Worm (Caenorhabditis elegans) whole organism, late embryonic: ENCODE measurements around the gene F40F8.12.

Experiments used
- C38D4.7 ChIP-seq: fragments of 200-800 bp; sonication (Bioruptor generic); optimal IDR thresholded peaks from 2 replicates; lab custom pipeline; 2018; ENCODE audit warnings: mild to moderate bottlenecking, missing genetic modification characterization, moderate library complexity, missing compliant biosample characterization
- T23F11.4 ChIP-seq: fragments of 200-800 bp; sonication (Bioruptor generic); optimal IDR thresholded peaks from 2 replicates; lab custom pipeline; 2018; ENCODE audit warnings: mild to moderate bottlenecking, missing genetic modification characterization, missing compliant biosample characterization
- Y22D7AL.16 ChIP-seq: sonication (generic microtip); optimal IDR thresholded peaks from 2 replicates; lab custom pipeline; 2016; ENCODE audit warnings: missing genetic modification characterization, missing compliant biosample characterization
- ahr-1 ChIP-seq: sonication (generic microtip); optimal IDR thresholded peaks from 2 replicates; lab custom pipeline; 2016; ENCODE audit warnings: missing genetic modification characterization, missing compliant biosample characterization
- ceh-14 ChIP-seq: sonication (generic microtip); optimal IDR thresholded peaks from 2 replicates; lab custom pipeline; 2016; ENCODE audit warnings: missing genotype, missing genetic modification characterization, missing compliant biosample characterization
- ceh-18 ChIP-seq: sonication (generic microtip); optimal IDR thresholded peaks from 2 replicates; lab custom pipeline; 2016; ENCODE audit warnings: missing genetic modification characterization, missing compliant biosample characterization
- ceh-19 ChIP-seq: fragments of 200-800 bp; sonication (Bioruptor generic); optimal IDR thresholded peaks from 2 replicates; lab custom pipeline; 2018; ENCODE audit warnings: mild to moderate bottlenecking, missing genetic modification characterization, missing compliant biosample characterization
- ceh-2 ChIP-seq: sonication (generic microtip); optimal IDR thresholded peaks from 2 replicates; lab custom pipeline; 2016; ENCODE audit warnings: missing genotype, missing genetic modification characterization, missing compliant biosample characterization
- ceh-22 ChIP-seq: sonication (generic microtip); optimal IDR thresholded peaks from 2 replicates; lab custom pipeline; 2017; ENCODE audit warnings: missing biosample characterization, missing genetic modification characterization
- ceh-24 ChIP-seq: sonication (generic microtip); optimal IDR thresholded peaks from 2 replicates; lab custom pipeline; 2016; ENCODE audit warnings: mild to moderate bottlenecking, missing genetic modification characterization, missing compliant biosample characterization
- ceh-30 ChIP-seq: fragments of 150-350 bp; optimal IDR thresholded peaks from 2 replicates; lab custom pipeline; 2014; ENCODE audit warnings: missing biosample characterization, missing genetic modification characterization
- ceh-31 ChIP-seq: sonication (generic microtip); optimal IDR thresholded peaks from 2 replicates; lab custom pipeline; 2016; ENCODE audit warnings: missing genetic modification characterization, missing compliant biosample characterization
- ceh-45 ChIP-seq: fragments of 200-800 bp; sonication (Bioruptor generic); IDR thresholded peaks from 2 replicates; pipeline ENCODE4 v1.3.6; 2022; ENCODE audit warnings: missing genetic modification reagents, missing genetic modification characterization, missing compliant biosample characterization
- ceh-6 ChIP-seq: fragments of 200-800 bp; sonication (Bioruptor generic); optimal IDR thresholded peaks from 2 replicates; lab custom pipeline; 2018; ENCODE audit warnings: mild to moderate bottlenecking, missing genetic modification characterization, missing compliant biosample characterization
- ceh-9 ChIP-seq: sonication (generic microtip); optimal IDR thresholded peaks from 2 replicates; lab custom pipeline; 2016; ENCODE audit warnings: mild to moderate bottlenecking, missing genetic modification characterization, inconsistent platforms, missing compliant biosample characterization
- che-1 ChIP-seq: sonication (generic microtip); optimal IDR thresholded peaks from 2 replicates; lab custom pipeline; 2016; ENCODE audit warnings: mild to moderate bottlenecking, missing genetic modification characterization, missing compliant biosample characterization
- dmd-4 ChIP-seq: sonication (generic microtip); optimal IDR thresholded peaks from 2 replicates; lab custom pipeline; 2016; ENCODE audit warnings: borderline replicate concordance, missing genetic modification characterization, missing compliant biosample characterization
- dve-1 ChIP-seq: sonication (generic microtip); optimal IDR thresholded peaks from 2 replicates; lab custom pipeline; 2017; ENCODE audit warnings: antibody characterized with exemption, mild to moderate bottlenecking, missing genetic modification characterization, missing compliant biosample characterization
- elt-4 ChIP-seq: sonication (generic microtip); optimal IDR thresholded peaks from 2 replicates; lab custom pipeline; 2016; ENCODE audit warnings: missing genetic modification characterization, missing compliant biosample characterization
- eyg-1 ChIP-seq: sonication (generic microtip); optimal IDR thresholded peaks from 2 replicates; lab custom pipeline; 2016; ENCODE audit warnings: missing genotype, missing genetic modification characterization, missing compliant biosample characterization
- fax-1 ChIP-seq: sonication (generic microtip); optimal IDR thresholded peaks from 2 replicates; lab custom pipeline; 2016; ENCODE audit warnings: missing genotype, missing genetic modification characterization, missing compliant biosample characterization
- fkh-6 ChIP-seq: sonication (generic microtip); optimal IDR thresholded peaks from 2 replicates; lab custom pipeline; 2016; ENCODE audit warnings: missing genetic modification characterization, missing compliant biosample characterization
- gmeb-2 ChIP-seq: sonication (generic microtip); optimal IDR thresholded peaks from 2 replicates; lab custom pipeline; 2016; ENCODE audit warnings: missing genetic modification characterization, inconsistent platforms, missing compliant biosample characterization
- hlh-13 ChIP-seq: fragments of 200-800 bp; sonication (Bioruptor generic); optimal IDR thresholded peaks from 2 replicates; lab custom pipeline; 2018; ENCODE audit warnings: mild to moderate bottlenecking, missing genetic modification characterization, missing compliant biosample characterization
- hlh-6 ChIP-seq: sonication (generic microtip); optimal IDR thresholded peaks from 2 replicates; lab custom pipeline; 2016; ENCODE audit warnings: missing genotype, missing genetic modification characterization, missing compliant biosample characterization
- hlh-8 ChIP-seq: sonication (generic microtip); optimal IDR thresholded peaks from 2 replicates; lab custom pipeline; 2016; ENCODE audit warnings: missing genotype, missing genetic modification characterization, missing compliant biosample characterization
- lin-11 ChIP-seq: fragments of 200-800 bp; sonication (Bioruptor generic); optimal IDR thresholded peaks from 2 replicates; lab custom pipeline; 2018; ENCODE audit warnings: mild to moderate bottlenecking, missing genetic modification characterization, missing compliant biosample characterization
- madf-2 ChIP-seq: sonication (generic microtip); optimal IDR thresholded peaks from 2 replicates; lab custom pipeline; 2017; ENCODE audit warnings: missing genetic modification characterization, missing compliant biosample characterization
- mec-3 ChIP-seq: sonication (generic microtip); optimal IDR thresholded peaks from 2 replicates; lab custom pipeline; 2016; ENCODE audit warnings: borderline replicate concordance, missing genetic modification characterization, missing compliant biosample characterization
- nhr-11 ChIP-seq: fragments of 150-350 bp; optimal IDR thresholded peaks from 2 replicates; lab custom pipeline; 2014; ENCODE audit warnings: missing biosample characterization, missing genetic modification characterization
- nhr-232 ChIP-seq: sonication (generic microtip); optimal IDR thresholded peaks from 2 replicates; lab custom pipeline; 2016; ENCODE audit warnings: missing genetic modification characterization, missing compliant biosample characterization
- npax-4 ChIP-seq: sonication (generic microtip); optimal IDR thresholded peaks from 2 replicates; lab custom pipeline; 2016; ENCODE audit warnings: missing genetic modification characterization, missing compliant biosample characterization
- odd-2 ChIP-seq: sonication (generic microtip); optimal IDR thresholded peaks from 2 replicates; lab custom pipeline; 2017; ENCODE audit warnings: antibody characterized with exemption, mild to moderate bottlenecking, missing genetic modification characterization, missing compliant biosample characterization
- pax-1 ChIP-seq: fragments of 150-350 bp; optimal IDR thresholded peaks from 2 replicates; lab custom pipeline; 2014; ENCODE audit warnings: missing biosample characterization, missing genetic modification characterization
- pha-2 ChIP-seq: sonication (generic microtip); optimal IDR thresholded peaks from 2 replicates; lab custom pipeline; 2017; ENCODE audit warnings: mild to moderate bottlenecking, missing genetic modification characterization, missing compliant biosample characterization
- pha-4 ChIP-seq: fragments of 150-350 bp; optimal IDR thresholded peaks from 2 replicates; lab custom pipeline; 2018; ENCODE audit warnings: missing biosample characterization, missing genetic modification reagents, missing genetic modification characterization
- pqm-1 ChIP-seq: sonication (generic microtip); optimal IDR thresholded peaks from 2 replicates; lab custom pipeline; 2016; ENCODE audit warnings: missing genetic modification characterization, missing compliant biosample characterization
- pros-1 ChIP-seq: fragments of 150-350 bp; optimal IDR thresholded peaks from 2 replicates; lab custom pipeline; 2014; ENCODE audit warnings: missing biosample characterization, missing genetic modification reagents, missing genetic modification characterization
- ref-2 ChIP-seq: sonication (generic microtip); optimal IDR thresholded peaks from 2 replicates; lab custom pipeline; 2016; ENCODE audit warnings: missing genetic modification characterization, missing compliant biosample characterization
- rnt-1 ChIP-seq: sonication (generic microtip); optimal IDR thresholded peaks from 2 replicates; lab custom pipeline; 2016; ENCODE audit warnings: missing genetic modification characterization, missing compliant biosample characterization
- sox-2 ChIP-seq: fragments of 200-800 bp; sonication (Bioruptor generic); IDR thresholded peaks from 2 replicates; pipeline ENCODE4 v1.3.6; 2022; ENCODE audit warnings: missing genetic modification reagents, missing genetic modification characterization, missing compliant biosample characterization
- syd-9 ChIP-seq: sonication (generic microtip); optimal IDR thresholded peaks from 2 replicates; lab custom pipeline; 2016; ENCODE audit warnings: mild to moderate bottlenecking, missing genetic modification characterization, moderate library complexity, missing compliant biosample characterization
- tbx-2 ChIP-seq: sonication (generic microtip); optimal IDR thresholded peaks from 2 replicates; lab custom pipeline; 2016; ENCODE audit warnings: missing genetic modification characterization, missing compliant biosample characterization
- tbx-7 ChIP-seq: sonication (generic microtip); optimal IDR thresholded peaks from 2 replicates; lab custom pipeline; 2016; ENCODE audit warnings: missing genotype, missing genetic modification characterization, missing compliant biosample characterization
- ttx-3 ChIP-seq: sonication (generic microtip); optimal IDR thresholded peaks from 2 replicates; lab custom pipeline; 2016; ENCODE audit warnings: missing genetic modification reagents, missing genetic modification characterization, missing compliant biosample characterization
- unc-3 ChIP-seq, 2 experiments: fragments of 200-800 bp in 1 of 2; sonication (Bioruptor generic) in 1 of 2; sonication (generic microtip) in 1 of 2; conservative IDR thresholded peaks in 1 of 2; optimal IDR thresholded peaks in 1 of 2; 2 replicates each; pipeline versions ENCODE4 v1.3.6 to Lab custom; 2016 to 2022; ENCODE audit warnings: missing compliant biosample characterization in 2 of 2, missing genetic modification characterization in 2 of 2, missing genetic modification reagents in 1 of 2
- unc-42 ChIP-seq: sonication (generic microtip); optimal IDR thresholded peaks from 2 replicates; lab custom pipeline; 2016; ENCODE audit warnings: missing genotype, missing genetic modification characterization, missing compliant biosample characterization
- unc-55 ChIP-seq: sonication (generic microtip); optimal IDR thresholded peaks from 2 replicates; lab custom pipeline; 2017; ENCODE audit warnings: missing biosample characterization, missing genetic modification reagents, missing genetic modification characterization
- unc-86 ChIP-seq: sonication (generic microtip); optimal IDR thresholded peaks from 2 replicates; lab custom pipeline; 2016; ENCODE audit warnings: missing genetic modification characterization, missing compliant biosample characterization
- ztf-16 ChIP-seq: sonication (generic microtip); optimal IDR thresholded peaks from 2 replicates; lab custom pipeline; 2017; ENCODE audit warnings: missing genetic modification characterization, missing compliant biosample characterization

The F40F8.12 gene

DNA sequence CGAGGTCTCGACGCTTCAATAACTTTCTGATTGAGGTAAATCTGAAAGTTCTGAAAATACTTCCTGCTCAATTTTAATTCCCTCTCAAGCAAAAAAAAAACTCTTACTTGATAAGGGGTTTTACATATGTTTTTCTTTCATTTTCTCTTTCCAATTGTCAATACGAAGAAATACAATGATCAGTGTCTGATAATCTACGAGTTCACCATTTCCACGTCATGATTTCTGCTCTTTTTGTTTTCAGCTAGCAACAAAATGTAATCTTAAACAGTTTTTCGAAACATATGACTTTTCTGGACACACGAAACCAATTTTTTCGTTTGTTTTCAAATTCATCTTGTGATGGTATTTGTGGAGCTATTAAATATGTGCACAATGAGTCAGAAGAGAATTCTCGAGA is 26.5 kb downstream of the F40F8.12 start:
- no peak for TF ChIP-seq madf-2 (tag; lab: Kevin White, UChicago)
- no peak for TF ChIP-seq eyg-1 (tag; lab: Kevin White, UChicago)
- TF ChIP-seq fax-1 (tag; lab: Kevin White, UChicago) = no peak
- TF ChIP-seq pros-1 (tag; lab: Kevin White, UChicago) = no peak
- no peak for TF ChIP-seq pax-1 (tag; lab: Kevin White, UChicago)
- TF ChIP-seq ztf-16 (tag; lab: Kevin White, UChicago) = no peak
- no peak for TF ChIP-seq tbx-2 (tag; lab: Kevin White, UChicago)
- no peak for TF ChIP-seq ceh-9
- no peak for TF ChIP-seq unc-42 (tag; lab: Kevin White, UChicago)
- no peak for TF ChIP-seq ceh-30 (tag; lab: Kevin White, UChicago)
- TF ChIP-seq odd-2 = no peak
- no peak for TF ChIP-seq ttx-3
- TF ChIP-seq, all 69 proteins: peak for 0

DNA sequence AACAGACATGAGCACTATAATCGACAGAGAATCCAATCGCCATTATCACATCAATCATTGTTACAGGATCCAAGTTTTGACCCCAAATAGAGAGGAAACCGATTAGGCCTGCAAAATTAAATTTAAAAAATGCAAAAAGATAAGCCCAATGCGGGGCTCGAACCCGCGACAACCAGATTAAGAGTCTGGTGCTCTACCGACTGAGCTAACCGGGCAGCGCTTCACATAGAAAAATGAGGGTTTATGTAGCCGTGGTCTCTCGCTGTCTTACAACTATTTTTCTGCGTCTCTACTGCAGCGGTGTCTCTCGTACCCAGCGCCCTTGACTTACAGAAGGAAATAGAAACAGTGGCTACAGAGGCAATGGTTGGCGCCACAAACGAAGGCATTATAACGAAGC is 28.0 kb downstream of the F40F8.12 start:
- TF ChIP-seq Y22D7AL.16 (tag; lab: Kevin White, UChicago) (no peak), sox-2 (no peak), pros-1 (tag; lab: Kevin White, UChicago) (no peak), C38D4.7 (GFP tag; lab: Kevin White, UChicago) (peak; percentile 32), ceh-14 (tag; lab: Kevin White, UChicago) (peak; percentile 10), ref-2 (tag; lab: Kevin White, UChicago) (no peak), ceh-6 (GFP tag; lab: Kevin White, UChicago) (peak; percentile 11), eyg-1 (tag; lab: Kevin White, UChicago) (no peak), hlh-6 (tag; lab: Kevin White, UChicago) (no peak), ceh-19 (GFP tag; lab: Kevin White, UChicago) (no peak), T23F11.4 (GFP tag; lab: Kevin White, UChicago) (no peak), ceh-24 (tag; lab: Kevin White, UChicago) (no peak), gmeb-2 (tag; lab: Kevin White, UChicago) (peak; percentile 27), nhr-232 (tag; lab: Kevin White, UChicago) (peak; percentile 27), elt-4 (no peak), odd-2 (no peak), syd-9 (peak; percentile 47), tbx-2 (tag; lab: Kevin White, UChicago) (peak; percentile 14), hlh-13 (GFP tag; lab: Kevin White, UChicago) (peak; percentile 31), tbx-7 (tag; lab: Kevin White, UChicago) (no peak), che-1 (tag; lab: Kevin White, UChicago) (peak; percentile 57), ceh-2 (peak; percentile 38), unc-42 (tag; lab: Kevin White, UChicago) (peak; percentile 49), unc-3 (GFP tag; conservative IDR thresholded peaks at IDR 0.05; lab: Robert Waterston, UW) (peak; percentile 52; the same call in 1 of the 2 replicates), unc-3 (tag; optimal IDR thresholded peaks at IDR 0.05; lab: Kevin White, UChicago) (no peak), ceh-18 (tag; lab: Kevin White, UChicago) (peak; percentile 48), rnt-1 (tag; lab: Kevin White, UChicago) (no peak), lin-11 (no peak), ztf-16 (tag; lab: Kevin White, UChicago) (no peak), hlh-8 (tag; lab: Kevin White, UChicago) (no peak), pqm-1 (tag; lab: Kevin White, UChicago) (no peak), ttx-3 (peak; percentile 27), pha-4 (no peak), pha-2 (no peak), dmd-4 (tag; lab: Kevin White, UChicago) (peak; percentile 19), mec-3 (no peak), pax-1 (tag; lab: Kevin White, UChicago) (no peak), ceh-31 (tag; lab: Kevin White, UChicago) (peak; percentile 32), nhr-11 (tag; lab: Kevin White, UChicago) (no peak), ahr-1 (tag; lab: Kevin White, UChicago) (no peak), fkh-6 (tag; lab: Kevin White, UChicago) (peak; percentile 48), ceh-22 (tag; lab: Kevin White, UChicago) (no peak), unc-86 (no peak), dve-1 (tag; lab: Kevin White, UChicago) (peak; percentile 51), npax-4 (tag; lab: Kevin White, UChicago) (no peak), ceh-45 (GFP tag; lab: Robert Waterston, UW) (0 out of 2 replicates have a peak, but pooled peaks have one; percentile 35), unc-55 (GFP tag; lab: Kevin White, UChicago) (no peak)
